Worm (Caenorhabditis elegans) whole organism, L4 larva: ENCODE results near the gene C06H5.12.

ENCODE experiments used
- ZK337.2 ChIP-seq: fragments of 200-800 bp; sonication (Bioruptor generic); IDR thresholded peaks from 2 replicates; pipeline ENCODE4 v1.3.6; 2022; ENCODE audit warnings: missing genetic modification reagents, missing genetic modification characterization, missing compliant biosample characterization
- attf-4 ChIP-seq: sonication (generic microtip); optimal IDR thresholded peaks from 3 replicates; lab custom pipeline; 2017; ENCODE audit warnings: missing biosample characterization, missing genetic modification characterization
- duxl-1 ChIP-seq: sonication (generic microtip); optimal IDR thresholded peaks from 2 replicates; lab custom pipeline; 2016; ENCODE audit warnings: mild to moderate bottlenecking, missing genetic modification characterization, moderate library complexity, missing compliant biosample characterization; ENCODE audit not compliant: poor library complexity
- gei-8 ChIP-seq: fragments of 200-800 bp; sonication (Bioruptor generic); optimal IDR thresholded peaks from 2 replicates; lab custom pipeline; 2018; ENCODE audit warnings: mild to moderate bottlenecking, missing genetic modification characterization, missing compliant biosample characterization
- lin-13 ChIP-seq: fragments of 150-350 bp; optimal IDR thresholded peaks from 2 replicates; lab custom pipeline; 2014; ENCODE audit warnings: missing biosample characterization, missing genetic modification reagents, missing genetic modification characterization
- pha-4 ChIP-seq, 2 experiments: fragments of 150-350 bp in 1 of 2; fragments of 200-800 bp in 1 of 2; sonication (Bioruptor generic) in 1 of 2; IDR thresholded peaks in 1 of 2; optimal IDR thresholded peaks in 1 of 2; 2 replicates each; pipeline versions ENCODE4 v1.3.6 to Lab custom; 2014 to 2022; ENCODE audit warnings: missing genetic modification characterization in 2 of 2, missing genetic modification reagents in 2 of 2, missing biosample characterization in 1 of 2, missing compliant biosample characterization in 1 of 2
- unc-130 ChIP-seq: sonication (generic microtip); optimal IDR thresholded peaks from 2 replicates; lab custom pipeline; 2016; ENCODE audit warnings: missing genetic modification reagents, missing genetic modification characterization, missing compliant biosample characterization
- unc-62 ChIP-seq, 3 experiments: fragments of 150-350 bp in 1 of 3; sonication (generic microtip); optimal IDR thresholded peaks in 2 of 3; peaks in 1 of 3; 1 replicate in 1 of 3; 2 replicates in 2 of 3; lab custom pipeline; 2014 to 2017; ENCODE audit warnings: missing biosample characterization in 3 of 3, missing genetic modification characterization in 3 of 3, missing genetic modification reagents in 3 of 3, missing genotype in 1 of 3
- ztf-11 ChIP-seq: fragments of 150-350 bp; optimal IDR thresholded peaks from 2 replicates; lab custom pipeline; 2014; ENCODE audit warnings: missing biosample characterization, missing genetic modification characterization

ce11 chrV:17899503-17899902, 4.9 kb downstream of the C06H5.12 start, which contains the start of gene fbxa-157:
- TF ChIP-seq ztf-11 (tag; lab: Kevin White, UChicago) (no peak), ZK337.2 (GFP tag; lab: Robert Waterston, UW) (no peak), pha-4 (GFP tag; IDR thresholded peaks at IDR 0.05; lab: Robert Waterston, UW) (no peak), pha-4 (tag; optimal IDR thresholded peaks at IDR 0.05; lab: Kevin White, UChicago) (no peak), duxl-1 (no peak), gei-8 (GFP tag; lab: Kevin White, UChicago) (no peak), unc-62 (GFP tag; optimal IDR thresholded peaks at IDR 0.05 in 1 of 2; lab: Kevin White, UChicago) (no peak), unc-62 (tag; optimal IDR thresholded peaks at IDR 0.05; lab: Kevin White, UChicago) (no peak), unc-130 (GFP tag; lab: Kevin White, UChicago) (no peak), attf-4 (tag; lab: Kevin White, UChicago) (no peak), lin-13 (GFP tag; lab: Kevin White, UChicago) (no peak)
